Worm (Caenorhabditis elegans) whole organism, mixed stage, embryonic: ENCODE data around the gene C03E10.1.

Experiments
- M03D4.4 ChIP-seq: sonication (generic microtip); optimal IDR thresholded peaks from 2 replicates; lab custom pipeline; 2017; ENCODE audit warnings: mild to moderate bottlenecking, missing genetic modification characterization, missing compliant biosample characterization
- bed-3 ChIP-seq: fragments of 200-800 bp; sonication (Bioruptor generic); optimal IDR thresholded peaks from 3 replicates; lab custom pipeline; 2018; ENCODE audit warnings: mild to moderate bottlenecking, missing genetic modification characterization, moderate library complexity, missing compliant biosample characterization
- blmp-1 ChIP-seq: fragments of 150-350 bp; optimal IDR thresholded peaks from 2 replicates; lab custom pipeline; 2014; ENCODE audit warnings: missing biosample characterization, missing genetic modification characterization
- ceh-39 ChIP-seq: fragments of 150-350 bp; optimal IDR thresholded peaks from 2 replicates; lab custom pipeline; 2014; ENCODE audit warnings: missing biosample characterization, missing genetic modification characterization
- ceh-43 ChIP-seq: fragments of 200-800 bp; sonication (Bioruptor generic); optimal IDR thresholded peaks from 2 replicates; lab custom pipeline; 2018; ENCODE audit warnings: mild to moderate bottlenecking, missing genetic modification characterization, moderate library complexity, missing compliant biosample characterization
- ceh-83 ChIP-seq: fragments of 200-800 bp; sonication (Bioruptor generic); optimal IDR thresholded peaks from 2 replicates; lab custom pipeline; 2018; ENCODE audit warnings: mild to moderate bottlenecking, missing genetic modification characterization, missing compliant biosample characterization
- ces-1 ChIP-seq: fragments of 150-350 bp; optimal IDR thresholded peaks from 2 replicates; lab custom pipeline; 2014; ENCODE audit warnings: missing biosample characterization, missing genetic modification reagents, missing genetic modification characterization
- cnd-1 ChIP-seq: fragments of 200-800 bp; sonication (Bioruptor generic); optimal IDR thresholded peaks from 2 replicates; lab custom pipeline; 2018; ENCODE audit warnings: mild to moderate bottlenecking, missing genetic modification characterization, missing compliant biosample characterization
- drap-1 ChIP-seq: fragments of 200-800 bp; sonication (Bioruptor generic); optimal IDR thresholded peaks from 3 replicates; lab custom pipeline; 2018; ENCODE audit warnings: mild to moderate bottlenecking, missing genetic modification characterization, missing compliant biosample characterization
- elt-1 ChIP-seq: sonication (generic microtip); optimal IDR thresholded peaks from 2 replicates; lab custom pipeline; 2017; ENCODE audit warnings: missing genetic modification characterization, mild to moderate bottlenecking, missing compliant biosample characterization, antibody characterized with exemption, moderate library complexity, borderline replicate concordance; ENCODE audit not compliant: insufficient read depth
- elt-3 ChIP-seq: fragments of 150-350 bp; optimal IDR thresholded peaks from 2 replicates; lab custom pipeline; 2014; ENCODE audit warnings: missing biosample characterization, missing genetic modification characterization
- hlh-1 ChIP-seq: fragments of 150-350 bp; optimal IDR thresholded peaks from 2 replicates; lab custom pipeline; 2014; ENCODE audit warnings: missing biosample characterization, missing genetic modification reagents, missing genetic modification characterization
- lin-32 ChIP-seq: fragments of 200-800 bp; sonication (Bioruptor generic); optimal IDR thresholded peaks from 2 replicates; lab custom pipeline; 2018; ENCODE audit warnings: mild to moderate bottlenecking, missing genetic modification characterization, missing compliant biosample characterization
- lsy-2 ChIP-seq: fragments of 150-350 bp; optimal IDR thresholded peaks from 2 replicates; lab custom pipeline; 2014; ENCODE audit warnings: missing biosample characterization, missing genetic modification characterization
- mab-5 ChIP-seq: fragments of 150-350 bp; optimal IDR thresholded peaks from 2 replicates; lab custom pipeline; 2014; ENCODE audit warnings: missing biosample characterization, missing genetic modification characterization
- mep-1 ChIP-seq: fragments of 150-350 bp; optimal IDR thresholded peaks from 2 replicates; lab custom pipeline; 2017; ENCODE audit warnings: missing biosample characterization, missing genetic modification reagents, missing genetic modification characterization, inconsistent platforms
- nhr-12 ChIP-seq: fragments of 150-350 bp; optimal IDR thresholded peaks from 2 replicates; lab custom pipeline; 2014; ENCODE audit warnings: missing biosample characterization, missing genetic modification characterization
- nhr-2 ChIP-seq: fragments of 150-350 bp; optimal IDR thresholded peaks from 2 replicates; lab custom pipeline; 2014; ENCODE audit warnings: missing biosample characterization, missing genetic modification characterization
- nhr-237 ChIP-seq: fragments of 150-350 bp; optimal IDR thresholded peaks from 2 replicates; lab custom pipeline; 2014; ENCODE audit warnings: missing biosample characterization, missing genetic modification characterization
- nhr-28 ChIP-seq: fragments of 150-350 bp; optimal IDR thresholded peaks from 2 replicates; lab custom pipeline; 2014; ENCODE audit warnings: missing biosample characterization, missing genetic modification characterization
- nhr-76 ChIP-seq: sonication (generic microtip); optimal IDR thresholded peaks from 2 replicates; lab custom pipeline; 2017; ENCODE audit warnings: missing biosample characterization, missing genetic modification characterization
- pha-4 ChIP-seq: fragments of 150-350 bp; optimal IDR thresholded peaks from 2 replicates; lab custom pipeline; 2018; ENCODE audit warnings: missing biosample characterization, missing genetic modification reagents, missing genetic modification characterization
- sem-2 ChIP-seq: fragments of 200-800 bp; sonication (Bioruptor generic); optimal IDR thresholded peaks from 2 replicates; lab custom pipeline; 2018; ENCODE audit warnings: mild to moderate bottlenecking, missing genetic modification characterization, missing compliant biosample characterization
- snpc-4 ChIP-seq: fragments of 150-350 bp; optimal IDR thresholded peaks from 2 replicates; lab custom pipeline; 2014; ENCODE audit warnings: missing biosample characterization, missing genetic modification characterization
- sptf-1 ChIP-seq: sonication (generic microtip); optimal IDR thresholded peaks from 2 replicates; lab custom pipeline; 2017; ENCODE audit warnings: mild to moderate bottlenecking, missing genetic modification characterization, moderate library complexity, missing compliant biosample characterization
- unc-120 ChIP-seq: sonication (generic microtip); optimal IDR thresholded peaks from 2 replicates; lab custom pipeline; 2017; ENCODE audit warnings: missing genetic modification characterization, missing compliant biosample characterization; ENCODE audit not compliant: poor library complexity, severe bottlenecking
- unc-62 ChIP-seq: fragments of 150-350 bp; optimal IDR thresholded peaks from 2 replicates; lab custom pipeline; 2014; ENCODE audit warnings: missing biosample characterization, missing genetic modification reagents, missing genetic modification characterization
- zip-8 ChIP-seq: fragments of 150-350 bp; optimal IDR thresholded peaks from 2 replicates; lab custom pipeline; 2014; ENCODE audit warnings: missing biosample characterization, missing genetic modification characterization

The C03E10.1 gene

DNA sequence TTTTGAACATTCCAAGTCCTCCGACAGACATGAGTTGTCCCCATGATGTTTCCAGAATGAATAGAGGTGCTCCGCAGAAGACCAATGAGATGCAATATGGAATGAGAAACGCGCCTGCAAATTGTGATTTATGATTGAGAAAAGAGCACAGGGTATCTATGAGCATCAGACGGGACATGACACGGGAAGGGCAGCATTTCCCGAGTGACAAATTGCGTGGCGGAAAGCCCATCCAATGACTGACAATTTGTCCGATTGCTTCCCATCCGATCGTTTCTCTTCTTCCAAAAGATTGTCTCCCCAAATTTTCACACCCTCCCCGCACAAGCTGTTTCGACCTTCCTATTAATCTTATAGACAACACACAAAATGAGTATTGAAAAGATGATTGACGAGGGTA, 16.8 kb downstream of the C03E10.1 start:
- TF ChIP-seq unc-120 (tag; lab: Kevin White, UChicago) (peak; percentile 87), hlh-1 (tag; lab: Kevin White, UChicago) (peak; percentile 1), unc-62 (GFP tag; lab: Kevin White, UChicago) (peak; percentile 98), nhr-12 (tag; lab: Kevin White, UChicago) (no peak), mab-5 (tag; lab: Kevin White, UChicago) (peak; percentile 72), M03D4.4 (no peak)

DNA sequence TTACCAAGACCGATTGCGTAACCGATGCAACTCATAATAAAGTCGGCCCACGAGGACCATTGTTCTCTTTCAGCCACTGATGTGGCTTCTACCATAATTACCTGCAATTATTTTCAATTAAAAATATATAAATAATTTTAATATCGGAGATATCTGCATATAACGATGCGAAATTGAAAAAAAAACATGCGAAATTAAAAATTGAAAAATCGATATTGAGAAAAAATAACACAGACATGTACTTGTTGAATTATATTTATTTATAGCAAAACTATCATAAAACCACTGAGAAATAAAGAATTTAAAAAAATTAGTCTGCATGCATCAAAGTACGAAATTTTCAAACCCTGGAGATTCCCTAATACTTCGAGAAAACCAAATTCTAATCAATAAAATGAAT, 17.4 kb downstream of the C03E10.1 start, which contains the start of gene snf-11:
snf-11 (minus strand) TSS at position 101 of the 400 bp plus-strand sequence.
- no peak for TF ChIP-seq sptf-1 (tag; lab: Kevin White, UChicago)
- TF ChIP-seq ces-1 (GFP tag; lab: Kevin White, UChicago), result no peak
- no peak for TF ChIP-seq pha-4 (tag; lab: Kevin White, UChicago)
- TF ChIP-seq ceh-39, result no peak
- TF ChIP-seq blmp-1 (tag; lab: Kevin White, UChicago), result no peak
- no peak for TF ChIP-seq lin-32 (GFP tag; lab: Kevin White, UChicago)
- TF ChIP-seq mep-1, result no peak
- TF ChIP-seq snpc-4 (tag; lab: Kevin White, UChicago), result no peak
- TF ChIP-seq nhr-76, result no peak
- TF ChIP-seq nhr-28 (tag; lab: Kevin White, UChicago), result no peak
- TF ChIP-seq bed-3 (GFP tag; lab: Kevin White, UChicago), result no peak
- TF ChIP-seq ceh-43 (GFP tag; lab: Kevin White, UChicago), result no peak
- TF ChIP-seq drap-1 (GFP tag; lab: Kevin White, UChicago), result no peak
- TF ChIP-seq sem-2 (GFP tag; lab: Kevin White, UChicago), result no peak

DNA sequence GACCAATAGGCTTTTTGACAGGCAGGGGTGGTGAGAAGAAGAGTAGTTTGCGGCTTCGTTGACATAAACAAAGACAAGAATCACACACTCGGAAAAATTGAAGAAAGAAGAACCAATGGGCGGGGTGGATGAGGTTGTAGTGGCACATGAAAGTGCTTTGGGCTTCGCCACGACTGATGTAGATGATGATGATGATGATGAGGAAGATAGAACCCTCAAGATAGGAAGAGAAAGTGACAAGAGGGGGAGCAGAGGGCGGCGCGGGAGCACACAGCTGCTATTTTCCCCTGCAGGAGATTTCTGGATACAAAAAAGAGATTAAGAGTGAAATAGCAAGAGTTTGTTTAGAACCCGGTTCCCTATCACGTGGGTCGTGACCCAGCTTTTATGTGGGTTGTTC, 17.9 kb downstream of the C03E10.1 start:
- TF ChIP-seq hlh-1 (tag; lab: Kevin White, UChicago) (peak; percentile 64), unc-120 (tag; lab: Kevin White, UChicago) (peak; percentile 66), unc-62 (GFP tag; lab: Kevin White, UChicago) (peak; percentile 79), nhr-2 (tag; lab: Kevin White, UChicago) (no peak), nhr-237 (tag; lab: Kevin White, UChicago) (no peak), elt-3 (tag; lab: Kevin White, UChicago) (no peak)

DNA sequence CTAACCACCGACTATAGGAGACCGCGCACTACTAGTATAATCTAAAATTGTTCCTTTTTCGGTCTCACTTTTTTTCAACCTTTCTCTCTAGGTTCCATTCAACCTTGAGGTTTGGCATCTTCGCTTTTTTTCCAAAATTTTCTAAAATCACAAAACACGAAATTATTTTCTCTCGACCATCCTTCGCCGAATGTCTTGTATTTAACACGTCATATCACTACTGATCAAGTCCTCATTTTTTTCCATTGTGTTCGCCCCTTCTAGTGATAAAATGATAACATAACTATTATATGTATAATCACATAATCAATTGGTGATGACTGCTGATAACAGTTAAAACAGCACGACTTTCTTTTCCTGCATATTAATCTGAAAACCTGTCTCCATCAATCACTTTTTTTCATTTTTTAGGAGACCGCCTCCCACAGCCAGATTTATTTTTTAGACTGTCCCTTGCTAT, 20.1 kb downstream of the C03E10.1 start, which contains the start of gene T03F7.7:
T03F7.7 (plus strand) TSS at position 410 of the 460 bp plus-strand sequence.
- no peak for TF ChIP-seq lsy-2 (tag; lab: Kevin White, UChicago)

DNA sequence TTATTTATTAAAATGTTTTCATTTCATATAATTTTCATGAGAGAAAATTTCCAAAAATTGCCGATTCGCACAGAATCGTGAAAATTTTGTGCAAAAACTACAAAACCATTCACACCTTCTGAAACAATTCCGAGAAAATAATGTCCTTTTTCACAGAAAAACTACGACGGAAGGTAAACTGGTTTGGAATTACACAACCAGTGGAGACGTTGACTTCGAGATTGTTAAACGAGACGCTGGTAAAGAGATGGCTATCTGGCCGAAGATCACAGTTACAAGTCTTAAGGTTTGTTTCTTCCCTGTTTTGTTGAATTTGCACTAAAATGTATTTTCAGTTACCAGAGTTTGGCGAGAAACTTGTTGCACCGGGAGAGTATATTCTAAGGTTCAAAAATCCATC, 21.9 kb downstream of the C03E10.1 start:
- TF ChIP-seq bed-3 (GFP tag; lab: Kevin White, UChicago) (no peak), nhr-76 (no peak), pha-4 (tag; lab: Kevin White, UChicago) (no peak), sem-2 (GFP tag; lab: Kevin White, UChicago) (no peak), lin-32 (GFP tag; lab: Kevin White, UChicago) (no peak), cnd-1 (tag; lab: Kevin White, UChicago) (no peak), mab-5 (tag; lab: Kevin White, UChicago) (no peak), nhr-237 (tag; lab: Kevin White, UChicago) (no peak), zip-8 (tag; lab: Kevin White, UChicago) (no peak), M03D4.4 (no peak), nhr-12 (tag; lab: Kevin White, UChicago) (no peak), sptf-1 (tag; lab: Kevin White, UChicago) (no peak), ceh-83 (no peak), elt-1 (tag; lab: Kevin White, UChicago) (no peak), unc-120 (tag; lab: Kevin White, UChicago) (no peak), drap-1 (GFP tag; lab: Kevin White, UChicago) (no peak)
